Fruit fly (Drosophila melanogaster) whole organism, embryonic: ENCODE measurements around the gene CG17124.

Source experiments
- Adf1 ChIP-seq: fragments of 200-800 bp; sonication (Bioruptor generic); IDR thresholded peaks from 2 replicates; pipeline ENCODE4 v1.3.6; 2022; ENCODE audit warnings: missing biosample characterization, missing genetic modification characterization
- CG10209 ChIP-seq: fragments of 200-800 bp; sonication (Bioruptor generic); optimal IDR thresholded peaks from 3 replicates; lab custom pipeline; 2017; ENCODE audit warnings: missing biosample characterization, mild to moderate bottlenecking, missing genetic modification characterization, missing genetic modification reagents
- CG10274 ChIP-seq: fragments of 200-800 bp; sonication (Bioruptor generic); optimal IDR thresholded peaks from 3 replicates; lab custom pipeline; 2017; ENCODE audit warnings: missing biosample characterization, mild to moderate bottlenecking, missing genetic modification characterization
- CG18476 ChIP-seq: fragments of 200-800 bp; sonication (Bioruptor generic); optimal IDR thresholded peaks from 2 replicates; lab custom pipeline; 2016; ENCODE audit warnings: missing biosample characterization, mild to moderate bottlenecking, missing genetic modification characterization
- CG4424 ChIP-seq: fragments of 200-800 bp; sonication (Bioruptor generic); optimal IDR thresholded peaks from 3 replicates; lab custom pipeline; 2016; ENCODE audit warnings: missing biosample characterization, missing genetic modification characterization
- CG4854 ChIP-seq: fragments of 200-800 bp; sonication (Bioruptor generic); optimal IDR thresholded peaks from 2 replicates; lab custom pipeline; 2016; ENCODE audit warnings: missing biosample characterization, missing genetic modification characterization, inconsistent platforms
- CG9437 ChIP-seq: fragments of 200-800 bp; sonication (Bioruptor generic); optimal IDR thresholded peaks from 2 replicates; lab custom pipeline; 2018; ENCODE audit warnings: missing biosample characterization, mild to moderate bottlenecking, missing genetic modification characterization
- CG9932 ChIP-seq: fragments of 200-800 bp; sonication (Bioruptor generic); IDR thresholded peaks from 2 replicates; pipeline ENCODE4 v1.3.6; 2022; ENCODE audit warnings: missing biosample characterization, missing genetic modification characterization
- D19A ChIP-seq: fragments of 200-800 bp; optimal IDR thresholded peaks from 3 replicates; lab custom pipeline; 2019; ENCODE audit warnings: missing biosample characterization, mild to moderate bottlenecking, missing genetic modification characterization, moderate library complexity
- Dip3 ChIP-seq: fragments of 200-800 bp; sonication (Bioruptor generic); optimal IDR thresholded peaks from 3 replicates; lab custom pipeline; 2016; ENCODE audit warnings: missing biosample characterization, missing genetic modification characterization
- ERR ChIP-seq: fragments of 200-800 bp; sonication (Bioruptor generic); optimal IDR thresholded peaks from 2 replicates; lab custom pipeline; 2016; ENCODE audit warnings: missing biosample characterization, missing genetic modification characterization
- Fer1 ChIP-seq: fragments of 200-800 bp; sonication (Bioruptor generic); optimal IDR thresholded peaks from 2 replicates; lab custom pipeline; 2017; ENCODE audit warnings: missing biosample characterization, mild to moderate bottlenecking, missing genetic modification characterization
- GATAe ChIP-seq: fragments of 200-800 bp; sonication (Bioruptor generic); conservative IDR thresholded peaks from 2 replicates; pipeline ENCODE4 v1.3.6; 2022; ENCODE audit warnings: missing biosample characterization, missing genetic modification characterization
- HLH3B ChIP-seq: fragments of 200-800 bp; sonication (Bioruptor generic); IDR thresholded peaks from 2 replicates; pipeline ENCODE4 v1.3.6; 2022; ENCODE audit warnings: missing biosample characterization, missing genetic modification characterization
- HLH54F ChIP-seq: fragments of 200-800 bp; sonication (Bioruptor generic); optimal IDR thresholded peaks from 3 replicates; lab custom pipeline; 2016; ENCODE audit warnings: missing biosample characterization, missing genetic modification characterization
- Hr39 ChIP-seq: fragments of >200 bp; optimal IDR thresholded peaks from 2 replicates; lab custom pipeline; 2017
- Hr51 ChIP-seq, 2 experiments: fragments of 200-800 bp; sonication (Bioruptor generic); optimal IDR thresholded peaks; 2 replicates in 1 of 2; 3 replicates in 1 of 2; lab custom pipeline; 2016 to 2018; ENCODE audit warnings: missing biosample characterization in 2 of 2, missing genetic modification characterization in 2 of 2, mild to moderate bottlenecking in 1 of 2, moderate library complexity in 1 of 2
- Nf-YC ChIP-seq: fragments of 200-800 bp; optimal IDR thresholded peaks from 3 replicates; lab custom pipeline; 2019; ENCODE audit warnings: missing biosample characterization, mild to moderate bottlenecking, missing genetic modification characterization, moderate library complexity
- Ptx1 ChIP-seq: fragments of 200-800 bp; sonication (Bioruptor generic); IDR thresholded peaks from 2 replicates; pipeline ENCODE4 v1.3.6; 2022; ENCODE audit warnings: missing biosample characterization, missing genetic modification characterization
- Side ChIP-seq: fragments of 200-800 bp; sonication (Bioruptor generic); optimal IDR thresholded peaks from 2 replicates; lab custom pipeline; 2016; ENCODE audit warnings: missing biosample characterization, missing genetic modification characterization
- YL-1 ChIP-seq: fragments of 200-800 bp; sonication (Bioruptor generic); optimal IDR thresholded peaks from 3 replicates; lab custom pipeline; 2017; ENCODE audit warnings: missing biosample characterization, mild to moderate bottlenecking, missing genetic modification characterization
- btn ChIP-seq: fragments of 200-800 bp; sonication (Bioruptor generic); optimal IDR thresholded peaks from 2 replicates; lab custom pipeline; 2016; ENCODE audit warnings: missing biosample characterization, missing genetic modification characterization
- cad ChIP-seq: fragments of >200 bp; optimal IDR thresholded peaks from 2 replicates; lab custom pipeline; 2017; ENCODE audit warnings: missing biosample characterization, missing genetic modification characterization
- da ChIP-seq: fragments of 200-800 bp; sonication (Bioruptor generic); optimal IDR thresholded peaks from 2 replicates; lab custom pipeline; 2016; ENCODE audit warnings: missing biosample characterization, missing genetic modification characterization
- eve ChIP-seq, 2 experiments: fragments of >200 bp; optimal IDR thresholded peaks; 2 replicates each; lab custom pipeline; 2017; ENCODE audit warnings: missing biosample characterization in 2 of 2, missing genetic modification characterization in 2 of 2
- fd64A ChIP-seq: fragments of 200-800 bp; sonication (Bioruptor generic); optimal IDR thresholded peaks from 3 replicates; lab custom pipeline; 2018; ENCODE audit warnings: missing biosample characterization, mild to moderate bottlenecking, missing genetic modification characterization
- jumu ChIP-seq: fragments of 200-800 bp; sonication (Bioruptor generic); optimal IDR thresholded peaks from 3 replicates; lab custom pipeline; 2016; ENCODE audit warnings: missing biosample characterization, missing genetic modification characterization
- lola ChIP-seq, 3 experiments: fragments of >200 bp in 2 of 3; fragments of 200-800 bp in 1 of 3; sonication (Bioruptor generic) in 1 of 3; optimal IDR thresholded peaks; 2 replicates each; lab custom pipeline; 2017 to 2019; ENCODE audit warnings: missing biosample characterization in 3 of 3, missing genetic modification characterization in 3 of 3, mild to moderate bottlenecking in 1 of 3, moderate library complexity in 1 of 3
- nerfin-2 ChIP-seq: fragments of 200-800 bp; sonication (Bioruptor generic); IDR thresholded peaks from 2 replicates; pipeline ENCODE4 v1.3.6; 2022; ENCODE audit warnings: missing biosample characterization, missing genetic modification characterization; ENCODE audit not compliant: partially characterized antibody
- nmo ChIP-seq: fragments of 200-800 bp; sonication (Bioruptor generic); optimal IDR thresholded peaks from 2 replicates; lab custom pipeline; 2018; ENCODE audit warnings: missing biosample characterization, mild to moderate bottlenecking, missing genetic modification characterization, moderate library complexity
- prd ChIP-seq, 3 experiments: fragments of >200 bp in 2 of 3; fragments of 200-800 bp in 1 of 3; sonication (Bioruptor generic) in 1 of 3; optimal IDR thresholded peaks in 2 of 3; IDR thresholded peaks in 1 of 3; 2 replicates in 2 of 3; 3 replicates in 1 of 3; pipeline versions ENCODE4 v1.3.6 to Lab custom; 2017 to 2022; ENCODE audit warnings: missing biosample characterization in 1 of 3, missing genetic modification characterization in 1 of 3
- pros ChIP-seq: fragments of 200-800 bp; sonication (Bioruptor generic); optimal IDR thresholded peaks from 3 replicates; lab custom pipeline; 2019; ENCODE audit warnings: missing biosample characterization, mild to moderate bottlenecking, missing genetic modification characterization, moderate library complexity
- pzg ChIP-seq: fragments of 200-800 bp; sonication (Bioruptor generic); optimal IDR thresholded peaks from 3 replicates; lab custom pipeline; 2018; ENCODE audit warnings: missing biosample characterization, mild to moderate bottlenecking, missing genetic modification characterization, moderate library complexity
- salm ChIP-seq: fragments of 200-800 bp; sonication (Bioruptor generic); optimal IDR thresholded peaks from 2 replicates; lab custom pipeline; 2018; ENCODE audit warnings: missing biosample characterization, mild to moderate bottlenecking, missing genetic modification characterization
- sens ChIP-seq: fragments of 200-800 bp; sonication (Bioruptor generic); peaks from one replicate; lab custom pipeline; 2016; ENCODE audit warnings: missing biosample characterization, missing genetic modification characterization
- sens-2 ChIP-seq: fragments of 200-800 bp; sonication (Bioruptor generic); IDR thresholded peaks from 2 replicates; pipeline ENCODE4 v1.3.6; 2022; ENCODE audit warnings: missing biosample characterization, missing genetic modification characterization
- sna ChIP-seq: fragments of 200-800 bp; sonication (Bioruptor generic); IDR thresholded peaks from 2 replicates; pipeline ENCODE4 v1.3.6; 2022; ENCODE audit warnings: missing biosample characterization, missing genetic modification characterization; ENCODE audit not compliant: partially characterized antibody
- twi ChIP-seq: fragments of 200-800 bp; optimal IDR thresholded peaks from 2 replicates; lab custom pipeline; 2019; ENCODE audit warnings: missing biosample characterization, mild to moderate bottlenecking, missing genetic modification characterization, moderate library complexity
- vnd ChIP-seq: fragments of 200-800 bp; sonication (Bioruptor generic); IDR thresholded peaks from 3 replicates; pipeline ENCODE4 v1.3.6; 2022; ENCODE audit warnings: missing biosample characterization, missing genetic modification characterization; ENCODE audit not compliant: partially characterized antibody

The CG17124 gene

DNA sequence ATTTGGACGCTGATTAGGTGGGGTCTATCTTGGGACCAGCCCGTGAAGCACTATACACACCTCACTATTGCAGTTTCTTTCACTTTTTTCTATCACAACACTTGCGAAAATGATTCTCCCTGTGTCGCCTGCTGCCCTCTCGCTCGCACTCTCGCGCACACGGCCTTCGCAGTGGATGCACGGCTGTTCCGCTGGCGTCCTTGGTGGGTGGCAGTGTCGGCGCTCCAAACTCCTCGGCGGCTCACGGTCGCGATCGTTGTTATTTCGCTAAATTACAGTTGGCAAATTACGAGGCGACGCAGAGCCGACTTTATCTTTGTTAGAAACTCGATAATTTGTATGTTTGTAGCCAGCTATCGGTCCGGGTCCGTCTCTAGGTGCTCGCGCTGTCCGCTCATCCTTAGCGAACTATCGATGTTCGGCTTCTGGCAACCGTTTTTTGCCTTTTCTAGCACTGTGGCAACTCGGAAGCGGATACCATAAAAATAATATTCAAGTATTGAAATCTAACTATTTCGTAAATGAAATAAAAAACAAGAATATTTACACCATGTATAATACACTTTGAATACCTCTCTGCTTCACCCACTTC, 11.6 kb upstream of the CG17124 start, which contains the start of gene Ubc2 (continued):
- TF ChIP-seq salm (no peak), jumu (peak; percentile 16), CG9437 (GFP tag; lab: Kevin White, UChicago) (no peak), nmo (GFP tag; lab: Kevin White, UChicago) (peak; percentile 52), CG10274 (GFP tag; lab: Kevin White, UChicago) (no peak), pros (GFP tag; lab: Kevin White, UChicago) (no peak), ERR (GFP tag; lab: Kevin White, UChicago) (no peak), CG18476 (no peak), sna (peak; percentile 79), da (GFP tag; lab: Kevin White, UChicago) (no peak), Ptx1 (GFP tag; lab: Robert Waterston, UW) (peak; percentile 29), eve (GFP tag; optimal IDR thresholded peaks at IDR 0.05; lab: Kevin White, UChicago) (no peak), prd (optimal IDR thresholded peaks at IDR 0.05; lab: Kevin White, UChicago) (no peak), prd (GFP tag; IDR thresholded peaks at IDR 0.05; lab: Robert Waterston, UW) (peak; percentile 33; the same call in 2 of the 3 replicates), vnd (peak; percentile 70), lola (GFP tag; optimal IDR thresholded peaks at IDR 0.05; lab: Kevin White, UChicago) (no peak), CG10209 (GFP tag; lab: Kevin White, UChicago) (no peak), CG4854 (GFP tag; lab: Kevin White, UChicago) (peak; percentile 8), nerfin-2 (GFP tag; lab: Robert Waterston, UW) (peak; percentile 77), Fer1 (peak; percentile 12), CG4424 (no peak), GATAe (GFP tag; lab: Robert Waterston, UW) (no peak), btn (GFP tag; lab: Kevin White, UChicago) (no peak), pzg (GFP tag; lab: Kevin White, UChicago) (peak; percentile 86), D19A (tag; lab: Kevin White, UChicago) (no peak), fd64A (no peak), twi (no peak), sens-2 (GFP tag; lab: Robert Waterston, UW) (no peak), YL-1 (GFP tag; lab: Kevin White, UChicago) (peak; percentile 54), HLH3B (GFP tag; lab: Robert Waterston, UW) (0 out of 2 replicates have a peak, but pooled peaks have one; percentile 21), sens (GFP tag; lab: Kevin White, UChicago) (peak; percentile 81), Hr39 (lab: Kevin White, UChicago) (no peak), Adf1 (GFP tag; lab: Robert Waterston, UW) (no peak), Side (GFP tag; lab: Kevin White, UChicago) (no peak), HLH54F (peak; percentile 20), cad (peak; percentile 48), CG9932 (GFP tag; lab: Robert Waterston, UW) (peak; percentile 68), Hr51 (GFP tag; optimal IDR thresholded peaks at IDR 0.05; lab: Kevin White, UChicago) (peak in 1 of 2 experiments; percentile 28), Nf-YC (tag; lab: Kevin White, UChicago) (peak; percentile 3), Dip3 (GFP tag; lab: Kevin White, UChicago) (peak; percentile 15)
